Worm (Caenorhabditis elegans): ENCODE data around the gene F13A2.4.

The F13A2.4 gene

DNA sequence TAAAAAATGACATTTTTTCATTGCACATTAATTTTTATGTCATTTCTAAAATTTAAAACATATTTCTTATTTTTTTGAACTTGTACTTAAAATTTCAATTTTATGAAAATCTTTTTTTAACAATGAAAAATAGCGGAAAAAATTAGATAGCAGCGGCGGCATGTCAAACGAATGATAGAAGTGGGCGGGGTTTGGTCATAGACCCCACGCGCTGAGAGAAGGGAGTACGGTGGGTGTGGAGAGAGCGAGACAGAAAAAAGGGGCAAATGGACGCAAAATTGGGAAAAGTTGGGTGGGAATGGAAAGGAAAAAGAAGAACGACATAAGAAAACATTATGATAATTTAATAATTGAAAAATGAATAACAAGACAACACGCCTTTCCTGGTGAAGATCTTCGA, 12.1 kb downstream of the F13A2.4 start:
- no peak for TF ChIP-seq ces-1 (GFP tag; optimal IDR thresholded peaks at IDR 0.05)

- peak; percentile 8 for TF ChIP-seq fkh-8 (tag; optimal IDR thresholded peaks at IDR 0.05)
- no peak for TF ChIP-seq lir-3 (tag; optimal IDR thresholded peaks at IDR 0.05; ENCODE audit: poor library complexity)
- no peak for TF ChIP-seq ztf-11 (tag; optimal IDR thresholded peaks at IDR 0.05)
- peak; percentile 27 for TF ChIP-seq ceh-90 (tag; optimal IDR thresholded peaks at IDR 0.05)
- peak; percentile 74 for TF ChIP-seq ceh-8 (GFP tag; optimal IDR thresholded peaks at IDR 0.05)
Observed at ce11 chrV:4387402-4387801, 12.6 kb downstream of the F13A2.4 start, which contains the start of gene F13A2.9. F13A2.9 (minus strand) TSS chrV:4387502.

- TF ChIP-seq fkh-8 (tag; optimal IDR thresholded peaks at IDR 0.05) (no peak), nhr-20 (tag; optimal IDR thresholded peaks at IDR 0.05) (no peak), nhr-71 (tag; optimal IDR thresholded peaks at IDR 0.05) (no peak), unc-130 (tag; optimal IDR thresholded peaks at IDR 0.05) (no peak), sptf-1 (tag; optimal IDR thresholded peaks at IDR 0.05) (no peak), ceh-8 (GFP tag; optimal IDR thresholded peaks at IDR 0.05) (no peak), zag-1 (tag; optimal IDR thresholded peaks at IDR 0.05) (no peak), pax-3 (tag; optimal IDR thresholded peaks at IDR 0.05) (no peak)
Observed at ce11 chrV:4386173-4386572, 13.8 kb downstream of the F13A2.4 start, which contains the start of gene F13A2.10. F13A2.10 (minus strand) TSS chrV:4386273.

- TF ChIP-seq nhr-85 (tag) (no peak), blmp-1 (tag; optimal IDR thresholded peaks at IDR 0.05) (no peak), ces-1 (GFP tag; optimal IDR thresholded peaks at IDR 0.05) (no peak), egl-27 (tag; optimal IDR thresholded peaks at IDR 0.05) (no peak), ztf-11 (tag; optimal IDR thresholded peaks at IDR 0.05) (no peak), F16B12.6 (tag; optimal IDR thresholded peaks at IDR 0.05) (no peak), mep-1 (tag; optimal IDR thresholded peaks at IDR 0.05) (no peak), unc-62 (GFP tag; optimal IDR thresholded peaks at IDR 0.05) (no peak), vab-15 (tag; optimal IDR thresholded peaks at IDR 0.05) (no peak), sptf-1 (tag; optimal IDR thresholded peaks at IDR 0.05) (no peak), nhr-28 (tag; optimal IDR thresholded peaks at IDR 0.05) (no peak), sox-4 (tag; optimal IDR thresholded peaks at IDR 0.05) (no peak), pax-3 (tag; optimal IDR thresholded peaks at IDR 0.05) (no peak), dpl-1 (GFP tag; optimal IDR thresholded peaks at IDR 0.05) (no peak), lir-3 (tag; optimal IDR thresholded peaks at IDR 0.05; ENCODE audit: poor library complexity) (no peak), Y116A8C.19 (tag; optimal IDR thresholded peaks at IDR 0.05; ENCODE audit: borderline replicate concordance) (no peak), zag-1 (tag; optimal IDR thresholded peaks at IDR 0.05) (no peak), mef-2 (tag; optimal IDR thresholded peaks at IDR 0.05) (no peak), rnt-1 (tag; optimal IDR thresholded peaks at IDR 0.05) (no peak), fkh-10 (GFP tag; optimal IDR thresholded peaks at IDR 0.05) (no peak)
Observed at ce11 chrV:4384482-4384881, 15.5 kb downstream of the F13A2.4 start, which contains the start of gene F13A2.2. F13A2.2 (minus strand) TSS chrV:4384582.

DNA sequence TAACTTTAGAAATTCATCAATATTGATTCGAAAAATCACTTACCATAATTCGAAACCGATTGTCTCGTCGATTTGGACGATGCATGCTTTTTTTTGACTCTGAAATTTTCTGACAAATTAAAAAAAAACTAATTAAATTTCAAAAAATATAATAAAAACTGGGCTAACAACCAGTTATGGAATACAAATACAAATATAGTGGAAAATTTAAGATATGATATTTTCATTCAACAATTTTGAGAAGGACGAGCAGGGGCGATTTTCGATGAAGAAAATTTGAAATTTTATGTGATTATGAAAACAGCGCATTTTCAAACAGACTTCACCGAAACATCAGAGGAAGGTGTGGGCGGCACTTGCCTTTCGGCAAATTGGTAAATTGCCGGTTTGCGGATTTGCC, 17.7 kb downstream of the F13A2.4 start, which contains the start of gene F13A2.1:
Gene F13A2.1, minus strand, starts transcription at position 101 of the 400 bp plus-strand sequence.
- TF ChIP-seq efl-1 (optimal IDR thresholded peaks at IDR 0.05) (no peak), efl-1 (GFP tag; optimal IDR thresholded peaks at IDR 0.05 in 1 of 2) (peak in 1 of 2 experiments; percentile 48), tlp-1 (tag; optimal IDR thresholded peaks at IDR 0.05) (no peak), F16B12.6 (tag; optimal IDR thresholded peaks at IDR 0.05) (no peak)

DNA sequence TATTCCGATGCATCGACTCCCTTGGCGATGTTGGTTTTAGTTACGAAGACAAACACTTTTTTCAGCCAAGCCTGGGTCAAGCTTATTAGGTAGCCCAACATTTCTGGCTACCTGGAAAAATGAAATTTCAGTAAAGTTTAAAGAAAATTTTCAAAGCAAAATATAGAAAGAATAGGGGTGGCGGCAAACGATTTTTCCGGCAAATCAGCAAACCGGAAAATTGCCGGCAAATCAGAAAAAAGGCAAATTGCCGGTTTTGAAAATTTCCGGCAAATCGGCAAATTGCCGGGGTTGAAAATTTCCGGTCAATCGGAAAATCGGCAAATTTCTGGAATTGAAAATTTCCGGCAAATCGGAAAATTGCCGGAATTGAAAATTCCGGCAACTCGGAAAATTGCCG, 22.4 kb downstream of the F13A2.4 start, which contains the start of gene F32D1.8:
Gene F32D1.8, minus strand, starts transcription at position 101 of the 400 bp plus-strand sequence.
- TF ChIP-seq ceh-63 (GFP tag; optimal IDR thresholded peaks at IDR 0.05) (no peak), isw-1 (GFP tag; IDR thresholded peaks at IDR 0.05) (no peak), aly-2 (tag; optimal IDR thresholded peaks at IDR 0.05) (no peak), ama-1 (optimal IDR thresholded peaks at IDR 0.05) (no peak), C16A3.4 (tag; optimal IDR thresholded peaks at IDR 0.05) (no peak), fkh-4 (tag; optimal IDR thresholded peaks at IDR 0.05; ENCODE audit: borderline replicate concordance) (no peak), ceh-82 (tag; optimal IDR thresholded peaks at IDR 0.05) (no peak), fkh-8 (tag; optimal IDR thresholded peaks at IDR 0.05) (no peak), irx-1 (tag; optimal IDR thresholded peaks at IDR 0.05) (no peak), ces-1 (GFP tag; optimal IDR thresholded peaks at IDR 0.05) (no peak), fos-1 (tag; optimal IDR thresholded peaks at IDR 0.05) (no peak), ets-5 (GFP tag; IDR thresholded peaks at IDR 0.05) (no peak), elt-2 (tag; optimal IDR thresholded peaks at IDR 0.05) (no peak), lir-3 (tag; optimal IDR thresholded peaks at IDR 0.05; ENCODE audit: poor library complexity) (no peak), elt-3 (tag; optimal IDR thresholded peaks at IDR 0.05) (no peak), egl-13 (tag; optimal IDR thresholded peaks at IDR 0.05) (no peak)

Data from whole organism, L1 larva.